Fruit fly (Drosophila melanogaster) whole organism, wandering third instar larva: ENCODE measurements around the gene rdgB.

ENCODE experiments used
- CrebA ChIP-seq: fragments of 200-800 bp; sonication (Bioruptor generic); optimal IDR thresholded peaks from 2 replicates; lab custom pipeline; 2016; ENCODE audit warnings: missing biosample characterization, mild to moderate bottlenecking, missing genetic modification characterization, borderline replicate concordance
- Hnf4 ChIP-seq: fragments of 200-800 bp; sonication (Bioruptor generic); optimal IDR thresholded peaks from 2 replicates; lab custom pipeline; 2016; ENCODE audit warnings: missing biosample characterization, mild to moderate bottlenecking, missing genetic modification characterization
- OdsH ChIP-seq: fragments of 200-800 bp; sonication (Bioruptor generic); optimal IDR thresholded peaks from 2 replicates; lab custom pipeline; 2016; ENCODE audit warnings: missing biosample characterization, mild to moderate bottlenecking, missing genetic modification characterization
- br ChIP-seq: fragments of 200-800 bp; sonication (Bioruptor generic); optimal IDR thresholded peaks from 2 replicates; lab custom pipeline; 2016; ENCODE audit warnings: missing biosample characterization, missing genetic modification characterization
- ey ChIP-seq: fragments of 200-800 bp; sonication (Bioruptor generic); optimal IDR thresholded peaks from 2 replicates; lab custom pipeline; 2016; ENCODE audit warnings: missing biosample characterization, missing genetic modification characterization
- fru ChIP-seq: fragments of 200-800 bp; sonication (Bioruptor generic); optimal IDR thresholded peaks from 3 replicates; lab custom pipeline; 2016; ENCODE audit warnings: missing biosample characterization, mild to moderate bottlenecking, missing genetic modification characterization
- lola ChIP-seq: fragments of >200 bp; optimal IDR thresholded peaks from 2 replicates; lab custom pipeline; 2017; ENCODE audit warnings: missing biosample characterization, missing genetic modification characterization
- pan ChIP-seq: fragments of >200 bp; optimal IDR thresholded peaks from 2 replicates; lab custom pipeline; 2017
- rgr ChIP-seq: fragments of 200-800 bp; sonication (Bioruptor generic); optimal IDR thresholded peaks from 3 replicates; lab custom pipeline; 2016; ENCODE audit warnings: missing biosample characterization, mild to moderate bottlenecking, missing genetic modification characterization
- usp ChIP-seq: fragments of >200 bp; optimal IDR thresholded peaks from 2 replicates; lab custom pipeline; 2017; ENCODE audit warnings: missing biosample characterization, missing genetic modification characterization

dm6 chrX:13736174-13736482, 26.4 kb upstream of the rdgB start, which contains the start of gene g:
- no peak for TF ChIP-seq br (GFP tag; lab: Kevin White, UChicago)
- no peak for TF ChIP-seq ey (GFP tag; lab: Kevin White, UChicago)
- no peak for TF ChIP-seq pan (lab: Kevin White, UChicago)
- no peak for TF ChIP-seq OdsH (GFP tag; lab: Kevin White, UChicago)
- no peak for TF ChIP-seq rgr (GFP tag; lab: Kevin White, UChicago)
- no peak for TF ChIP-seq CrebA (GFP tag; lab: Kevin White, UChicago)
- TF ChIP-seq Hnf4 (GFP tag; lab: Kevin White, UChicago) = peak; percentile 13
- TF ChIP-seq usp = no peak
- no peak for TF ChIP-seq lola (GFP tag; lab: Kevin White, UChicago)
- no peak for TF ChIP-seq fru (GFP tag; lab: Kevin White, UChicago)
